Worm (Caenorhabditis elegans) whole organism, L2 larva: ENCODE data around the gene camt-1.

Experiments
- ZK546.5 ChIP-seq: sonication (generic microtip); optimal IDR thresholded peaks from 2 replicates; lab custom pipeline; 2017; ENCODE audit warnings: missing biosample characterization, missing genetic modification characterization
- ama-1 ChIP-seq: fragments of 150-350 bp; optimal IDR thresholded peaks from 2 replicates; lab custom pipeline; 2018; ENCODE audit warnings: inconsistent platforms
- blmp-1 ChIP-seq: sonication (generic microtip); optimal IDR thresholded peaks from 2 replicates; lab custom pipeline; 2017; ENCODE audit warnings: missing genetic modification characterization, mild to moderate bottlenecking, missing compliant biosample characterization, antibody characterized with exemption, moderate library complexity; ENCODE audit not compliant: insufficient read depth
- egl-27 ChIP-seq: sonication (generic microtip); optimal IDR thresholded peaks from 3 replicates; lab custom pipeline; 2017; ENCODE audit warnings: missing biosample characterization, missing genetic modification reagents, missing genetic modification characterization
- mdl-1 ChIP-seq, 2 experiments: fragments of 150-350 bp in 1 of 2; sonication (generic microtip) in 1 of 2; optimal IDR thresholded peaks; 2 replicates each; lab custom pipeline; 2017; ENCODE audit warnings: missing biosample characterization in 2 of 2, missing genetic modification characterization in 2 of 2
- nhr-11 ChIP-seq: fragments of 150-350 bp; optimal IDR thresholded peaks from 2 replicates; lab custom pipeline; 2014; ENCODE audit warnings: missing biosample characterization, missing genetic modification characterization
- peb-1 ChIP-seq: fragments of 150-350 bp; optimal IDR thresholded peaks from 2 replicates; lab custom pipeline; 2014; ENCODE audit warnings: missing biosample characterization, missing genetic modification characterization
- sem-4 ChIP-seq: fragments of 150-350 bp; optimal IDR thresholded peaks from 2 replicates; lab custom pipeline; 2014; ENCODE audit warnings: missing biosample characterization, missing genetic modification reagents, missing genetic modification characterization
- snpc-4 ChIP-seq: fragments of 150-350 bp; optimal IDR thresholded peaks from 2 replicates; lab custom pipeline; 2014; ENCODE audit warnings: missing biosample characterization, missing genetic modification characterization
- unc-55 ChIP-seq: fragments of 150-350 bp; sonication (generic microtip); optimal IDR thresholded peaks from 3 replicates; lab custom pipeline; 2014; ENCODE audit warnings: missing biosample characterization, missing genetic modification reagents, missing genetic modification characterization
- unc-62 ChIP-seq: fragments of 150-350 bp; optimal IDR thresholded peaks from 2 replicates; lab custom pipeline; 2014; ENCODE audit warnings: missing biosample characterization, missing genetic modification reagents, missing genetic modification characterization
- ztf-11 ChIP-seq: sonication (generic microtip); optimal IDR thresholded peaks from 2 replicates; lab custom pipeline; 2017; ENCODE audit warnings: missing biosample characterization, missing genetic modification characterization
- ztf-4 ChIP-seq: fragments of 150-350 bp; optimal IDR thresholded peaks from 2 replicates; lab custom pipeline; 2014; ENCODE audit warnings: missing biosample characterization, missing genetic modification characterization

DNA sequence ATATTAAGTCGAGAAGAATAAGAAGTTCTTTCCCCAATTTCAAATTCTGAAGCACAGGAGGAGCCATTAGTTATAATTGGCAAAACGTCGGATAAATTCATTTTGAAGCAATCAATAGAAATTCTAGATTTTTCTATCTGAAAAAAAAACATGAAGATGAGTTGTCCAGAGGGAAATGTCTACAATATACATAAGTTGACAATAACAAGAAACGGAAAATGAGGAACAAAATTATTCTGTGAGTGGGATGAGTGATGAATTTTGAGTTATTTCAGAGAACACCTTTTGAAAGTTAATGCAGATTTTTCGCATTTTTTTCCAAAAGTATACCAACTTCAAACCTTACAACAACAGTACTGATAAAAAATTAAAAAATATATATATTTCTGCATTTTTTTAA is 35.7 kb upstream of the camt-1 start, which contains the start of gene sra-36:
- no peak for TF ChIP-seq snpc-4 (tag; lab: Kevin White, UChicago)
- no peak for TF ChIP-seq nhr-11
- no peak for TF ChIP-seq ama-1 (lab: Kevin White, UChicago)
- TF ChIP-seq sem-4 (tag; lab: Kevin White, UChicago) = no peak
- no peak for TF ChIP-seq ztf-4
- no peak for TF ChIP-seq ztf-11 (tag; lab: Kevin White, UChicago)
- no peak for TF ChIP-seq unc-62 (GFP tag; lab: Kevin White, UChicago)
- no peak for TF ChIP-seq mdl-1 (tag; optimal IDR thresholded peaks at IDR 0.05; lab: Kevin White, UChicago)
- no peak for TF ChIP-seq blmp-1 (tag; lab: Kevin White, UChicago)
- TF ChIP-seq peb-1 (tag; lab: Kevin White, UChicago) = no peak
- no peak for TF ChIP-seq ZK546.5 (tag; lab: Kevin White, UChicago)
- TF ChIP-seq unc-55 (GFP tag; lab: Kevin White, UChicago) = no peak
- no peak for TF ChIP-seq egl-27
